Fruit fly (Drosophila melanogaster): ENCODE results near the gene CG12994.

The CG12994 gene

dm6 chrX:17491184-17491583 is 47.4 kb upstream of the CG12994 start (continued):
- TF ChIP-seq Dip3 (GFP tag; optimal IDR thresholded peaks at IDR 0.05) = peak; percentile 12
- TF ChIP-seq CG4282 (GFP tag; optimal IDR thresholded peaks at IDR 0.05) = no peak
- no peak for TF ChIP-seq Hmx (GFP tag; optimal IDR thresholded peaks at IDR 0.05)
- peak; percentile 51; the same call in 1 of the 3 replicates for TF ChIP-seq CG34422 (GFP tag; IDR thresholded peaks at IDR 0.05)
- TF ChIP-seq CG3847 (GFP tag; IDR thresholded peaks at IDR 0.05) = peak; percentile 19; the same call in 1 of the 2 replicates
- peak; percentile 37 for TF ChIP-seq Hmr (GFP tag; optimal IDR thresholded peaks at IDR 0.05)
- TF ChIP-seq HLHmδ (GFP tag; optimal IDR thresholded peaks at IDR 0.05) = no peak
- TF ChIP-seq phol (tag; optimal IDR thresholded peaks at IDR 0.05) = peak; percentile 46
- TF ChIP-seq Hr39 (optimal IDR thresholded peaks at IDR 0.05) = no peak
- no peak for TF ChIP-seq ac (GFP tag; optimal IDR thresholded peaks at IDR 0.05)
- TF ChIP-seq p53 (GFP tag; optimal IDR thresholded peaks at IDR 0.05) = no peak
- no peak for TF ChIP-seq crp (GFP tag; optimal IDR thresholded peaks at IDR 0.05)
- TF ChIP-seq CG14860 (GFP tag; IDR thresholded peaks at IDR 0.05; ENCODE audit: partially characterized antibody) = no peak
- TF ChIP-seq CG6272 (GFP tag; IDR thresholded peaks at IDR 0.05) = no peak
- TF ChIP-seq aop (GFP tag; IDR thresholded peaks at IDR 0.05) = no peak
- peak; percentile 16; the same call in 1 of the 2 replicates for TF ChIP-seq klu (GFP tag; IDR thresholded peaks at IDR 0.05)
- TF ChIP-seq repo (GFP tag; optimal IDR thresholded peaks at IDR 0.05) = no peak
- TF ChIP-seq CG11695 (GFP tag; IDR thresholded peaks at IDR 0.05) = peak; percentile 76
- no peak for TF ChIP-seq sc (optimal IDR thresholded peaks at IDR 0.05)
- TF ChIP-seq sc (GFP tag; optimal IDR thresholded peaks at IDR 0.05) = peak; percentile 15
- no peak for TF ChIP-seq Dref (GFP tag; IDR thresholded peaks at IDR 0.05)
- TF ChIP-seq CG18764 (GFP tag; optimal IDR thresholded peaks at IDR 0.05) = peak; percentile 21
- peak; percentile 54; the same call in 1 of the 3 replicates for TF ChIP-seq so (GFP tag; IDR thresholded peaks at IDR 0.05)
- no peak for TF ChIP-seq CG1832 (GFP tag; optimal IDR thresholded peaks at IDR 0.05)
- TF ChIP-seq CG2875 (GFP tag; optimal IDR thresholded peaks at IDR 0.05) = peak; percentile 34
- no peak for TF ChIP-seq Neu2 (GFP tag; optimal IDR thresholded peaks at IDR 0.05; ENCODE audit: borderline replicate concordance)
- no peak for TF ChIP-seq cad (GFP tag; optimal IDR thresholded peaks at IDR 0.05)
- TF ChIP-seq CG11504 (tag; optimal IDR thresholded peaks at IDR 0.05) = peak; percentile 73
- peak; percentile 65 for TF ChIP-seq nmo (GFP tag; optimal IDR thresholded peaks at IDR 0.05)
- TF ChIP-seq nerfin-2 (GFP tag; IDR thresholded peaks at IDR 0.05; ENCODE audit: partially characterized antibody) = no peak
- TF ChIP-seq bsh (GFP tag; optimal IDR thresholded peaks at IDR 0.05) = peak; percentile 71 to 72
- no peak for TF ChIP-seq cas (GFP tag; IDR thresholded peaks at IDR 0.05)
- peak; percentile 25 for TF ChIP-seq CG8944 (GFP tag; optimal IDR thresholded peaks at IDR 0.05)
- TF ChIP-seq Lhr (GFP tag; optimal IDR thresholded peaks at IDR 0.05) = no peak
- no peak for TF ChIP-seq tup (GFP tag; optimal IDR thresholded peaks at IDR 0.05)
- TF ChIP-seq unpg (GFP tag; optimal IDR thresholded peaks at IDR 0.05) = peak; percentile 71
- no peak for TF ChIP-seq CG6765 (GFP tag; optimal IDR thresholded peaks at IDR 0.05)
- TF ChIP-seq gsb-n (tag; optimal IDR thresholded peaks at IDR 0.05) = peak; percentile 24
- peak; percentile 55 for TF ChIP-seq lilli (GFP tag; optimal IDR thresholded peaks at IDR 0.05)
- TF ChIP-seq org-1 (GFP tag; optimal IDR thresholded peaks at IDR 0.05) = peak; percentile 5
- peak; percentile 31 for TF ChIP-seq Fer3 (tag; optimal IDR thresholded peaks at IDR 0.05)
- no peak for TF ChIP-seq pnt (GFP tag; optimal IDR thresholded peaks at IDR 0.05)
- peak; percentile 48 for TF ChIP-seq CG8388 (GFP tag; optimal IDR thresholded peaks at IDR 0.05)
- peak; percentile 51 for TF ChIP-seq Chrac-16 (GFP tag; optimal IDR thresholded peaks at IDR 0.05)
- no peak for TF ChIP-seq HLH4C (GFP tag; IDR thresholded peaks at IDR 0.05; ENCODE audit: partially characterized antibody)
- peak; percentile 62 for TF ChIP-seq dmrt11E (tag; optimal IDR thresholded peaks at IDR 0.05)
- peak; percentile 3 for TF ChIP-seq MTF-1 (GFP tag; optimal IDR thresholded peaks at IDR 0.05; ENCODE audit: borderline replicate concordance)
- TF ChIP-seq fd3F (GFP tag; optimal IDR thresholded peaks at IDR 0.05) = no peak
- no peak for TF ChIP-seq mld (GFP tag; IDR thresholded peaks at IDR 0.05; ENCODE audit: partially characterized antibody)
- TF ChIP-seq CG7372 (GFP tag; IDR thresholded peaks at IDR 0.05) = 0 out of 2 replicates have a peak, but pooled peaks have one; percentile 17
- TF ChIP-seq Aef1 (GFP tag; IDR thresholded peaks at IDR 0.05) = peak; percentile 66
